Fruit fly (Drosophila melanogaster) whole organism, embryonic: ENCODE measurements around the gene UQCR-C2.

Experiments used
- Bgb ChIP-seq: fragments of 200-800 bp; sonication (Bioruptor generic); IDR thresholded peaks from 2 replicates; pipeline ENCODE4 v1.3.6; 2022; ENCODE audit warnings: missing biosample characterization, missing genetic modification characterization; ENCODE audit not compliant: partially characterized antibody
- CG10147 ChIP-seq: fragments of 200-800 bp; sonication (Bioruptor generic); optimal IDR thresholded peaks from 2 replicates; lab custom pipeline; 2019; ENCODE audit warnings: missing biosample characterization, mild to moderate bottlenecking, missing genetic modification characterization, moderate library complexity
- CG10267 ChIP-seq: fragments of 200-800 bp; sonication (Bioruptor generic); optimal IDR thresholded peaks from 2 replicates; lab custom pipeline; 2018; ENCODE audit warnings: missing biosample characterization, mild to moderate bottlenecking, missing genetic modification characterization, moderate library complexity
- CG10274 ChIP-seq: fragments of 200-800 bp; sonication (Bioruptor generic); optimal IDR thresholded peaks from 3 replicates; lab custom pipeline; 2017; ENCODE audit warnings: missing biosample characterization, mild to moderate bottlenecking, missing genetic modification characterization
- CG10654 ChIP-seq: fragments of 200-800 bp; sonication (Bioruptor generic); optimal IDR thresholded peaks from 2 replicates; lab custom pipeline; 2016; ENCODE audit warnings: missing biosample characterization, missing genetic modification characterization
- CG12236 ChIP-seq: fragments of 200-800 bp; sonication (Bioruptor generic); optimal IDR thresholded peaks from 2 replicates; lab custom pipeline; 2016; ENCODE audit warnings: missing biosample characterization, missing genetic modification characterization
- CG12659 ChIP-seq: fragments of 200-800 bp; sonication (Bioruptor generic); optimal IDR thresholded peaks from 3 replicates; lab custom pipeline; 2017; ENCODE audit warnings: mild to moderate bottlenecking, missing biosample characterization, missing genetic modification reagents, missing genetic modification characterization
- CG13296 ChIP-seq: fragments of 200-800 bp; sonication (Bioruptor generic); optimal IDR thresholded peaks from 3 replicates; lab custom pipeline; 2018; ENCODE audit warnings: missing biosample characterization, mild to moderate bottlenecking, missing genetic modification characterization
- CG13624 ChIP-seq: fragments of 200-800 bp; sonication (Bioruptor generic); optimal IDR thresholded peaks from 2 replicates; lab custom pipeline; 2016; ENCODE audit warnings: missing biosample characterization, missing genetic modification characterization
- CG14710 ChIP-seq: fragments of 200-800 bp; sonication (Bioruptor generic); optimal IDR thresholded peaks from 3 replicates; lab custom pipeline; 2019; ENCODE audit warnings: missing biosample characterization, mild to moderate bottlenecking, missing genetic modification characterization, moderate library complexity
- CG15011 ChIP-seq: fragments of 200-800 bp; sonication (Bioruptor generic); optimal IDR thresholded peaks from 3 replicates; lab custom pipeline; 2018; ENCODE audit warnings: missing biosample characterization, mild to moderate bottlenecking, missing genetic modification characterization
- CG17361 ChIP-seq: fragments of 200-800 bp; sonication (Bioruptor generic); IDR thresholded peaks from 3 replicates; pipeline ENCODE4 v1.3.6; 2022; ENCODE audit warnings: missing biosample characterization, missing genetic modification characterization
- CG18764 ChIP-seq: fragments of 200-800 bp; sonication (Bioruptor generic); optimal IDR thresholded peaks from 3 replicates; lab custom pipeline; 2016; ENCODE audit warnings: missing biosample characterization, missing genetic modification characterization
- CG2116 ChIP-seq: fragments of 200-800 bp; sonication (Bioruptor generic); optimal IDR thresholded peaks from 3 replicates; lab custom pipeline; 2018; ENCODE audit warnings: missing biosample characterization, mild to moderate bottlenecking, missing genetic modification characterization
- CG2199 ChIP-seq: fragments of 200-800 bp; sonication (Bioruptor generic); IDR thresholded peaks from 3 replicates; pipeline ENCODE4 v1.3.6; 2022; ENCODE audit warnings: missing biosample characterization, missing genetic modification characterization
- CG4360 ChIP-seq: fragments of 200-800 bp; sonication (Bioruptor generic); IDR thresholded peaks from 2 replicates; pipeline ENCODE4 v1.3.6; 2022; ENCODE audit warnings: missing biosample characterization, missing genetic modification characterization
- CG7839 ChIP-seq: fragments of 200-800 bp; sonication (Bioruptor generic); optimal IDR thresholded peaks from 3 replicates; lab custom pipeline; 2018; ENCODE audit warnings: missing biosample characterization, mild to moderate bottlenecking, missing genetic modification characterization, moderate library complexity
- CG9797 ChIP-seq: fragments of 200-800 bp; sonication (Bioruptor generic); optimal IDR thresholded peaks from 3 replicates; lab custom pipeline; 2018; ENCODE audit warnings: missing biosample characterization, mild to moderate bottlenecking, missing genetic modification characterization
- CG9817 ChIP-seq: fragments of 200-800 bp; sonication (Bioruptor generic); optimal IDR thresholded peaks from 2 replicates; lab custom pipeline; 2018; ENCODE audit warnings: missing biosample characterization, mild to moderate bottlenecking, missing genetic modification characterization, moderate library complexity
- CoRest ChIP-seq: fragments of 200-800 bp; sonication (Bioruptor generic); optimal IDR thresholded peaks from 3 replicates; lab custom pipeline; 2018; ENCODE audit warnings: missing biosample characterization, mild to moderate bottlenecking, missing genetic modification characterization, moderate library complexity
- Dll ChIP-seq: fragments of 200-800 bp; sonication (Bioruptor generic); IDR thresholded peaks from 4 replicates; pipeline ENCODE4 v1.3.6; 2022; ENCODE audit warnings: missing biosample characterization, missing genetic modification characterization; ENCODE audit not compliant: partially characterized antibody
- Doc3 ChIP-seq: fragments of 200-800 bp; sonication (Bioruptor generic); IDR thresholded peaks from 3 replicates; pipeline ENCODE4 v1.3.6; 2022; ENCODE audit warnings: missing biosample characterization, missing genetic modification characterization; ENCODE audit not compliant: partially characterized antibody
- Dp ChIP-seq: fragments of 200-800 bp; sonication (Bioruptor generic); optimal IDR thresholded peaks from 2 replicates; lab custom pipeline; 2018; ENCODE audit warnings: missing biosample characterization, mild to moderate bottlenecking, missing genetic modification characterization, moderate library complexity
- E2f2 ChIP-seq: fragments of 200-800 bp; sonication (Bioruptor generic); IDR thresholded peaks from 2 replicates; pipeline ENCODE4 v1.3.6; 2022; ENCODE audit warnings: missing biosample characterization, missing genetic modification characterization
- H2.0 ChIP-seq: fragments of 200-800 bp; sonication (Bioruptor generic); IDR thresholded peaks from 2 replicates; pipeline ENCODE4 v1.3.6; 2022; ENCODE audit warnings: missing biosample characterization, missing genetic modification characterization
- HLH3B ChIP-seq: fragments of 200-800 bp; sonication (Bioruptor generic); IDR thresholded peaks from 2 replicates; pipeline ENCODE4 v1.3.6; 2022; ENCODE audit warnings: missing biosample characterization, missing genetic modification characterization
- HLH4C ChIP-seq: fragments of 200-800 bp; sonication (Bioruptor generic); IDR thresholded peaks from 3 replicates; pipeline ENCODE4 v1.3.6; 2022; ENCODE audit warnings: missing biosample characterization, missing genetic modification characterization; ENCODE audit not compliant: partially characterized antibody
- Lhr ChIP-seq: fragments of 200-800 bp; sonication (Bioruptor generic); optimal IDR thresholded peaks from 3 replicates; lab custom pipeline; 2017; ENCODE audit warnings: mild to moderate bottlenecking, missing biosample characterization, missing genetic modification reagents, missing genetic modification characterization
- MTF-1 ChIP-seq: fragments of 200-800 bp; sonication (Bioruptor generic); optimal IDR thresholded peaks from 2 replicates; lab custom pipeline; 2018; ENCODE audit warnings: missing biosample characterization, mild to moderate bottlenecking, missing genetic modification characterization, borderline replicate concordance
- Nf-YC ChIP-seq: fragments of 200-800 bp; optimal IDR thresholded peaks from 3 replicates; lab custom pipeline; 2019; ENCODE audit warnings: missing biosample characterization, mild to moderate bottlenecking, missing genetic modification characterization, moderate library complexity
- PHDP ChIP-seq: fragments of 200-800 bp; sonication (Bioruptor generic); optimal IDR thresholded peaks from 3 replicates; lab custom pipeline; 2018; ENCODE audit warnings: missing biosample characterization, mild to moderate bottlenecking, missing genetic modification characterization, moderate library complexity
- Scr ChIP-seq: fragments of 200-800 bp; sonication (Bioruptor generic); IDR thresholded peaks from 2 replicates; pipeline ENCODE4 v1.3.6; 2022; ENCODE audit warnings: missing biosample characterization, missing genetic modification characterization; ENCODE audit not compliant: partially characterized antibody
- Side ChIP-seq: fragments of 200-800 bp; sonication (Bioruptor generic); optimal IDR thresholded peaks from 2 replicates; lab custom pipeline; 2016; ENCODE audit warnings: missing biosample characterization, missing genetic modification characterization
- Sry-δ ChIP-seq: fragments of 200-800 bp; sonication (Bioruptor generic); optimal IDR thresholded peaks from 2 replicates; lab custom pipeline; 2016; ENCODE audit warnings: missing biosample characterization, missing genetic modification characterization
- br ChIP-seq: fragments of >200 bp; optimal IDR thresholded peaks from 2 replicates; lab custom pipeline; 2017
- chinmo ChIP-seq: fragments of 200-800 bp; sonication (Bioruptor generic); IDR thresholded peaks from 4 replicates; pipeline ENCODE4 v1.3.6; 2022; ENCODE audit warnings: missing biosample characterization, missing genetic modification characterization; ENCODE audit not compliant: partially characterized antibody
- gro ChIP-seq: fragments of 200-800 bp; sonication (Bioruptor generic); optimal IDR thresholded peaks from 2 replicates; lab custom pipeline; 2016; ENCODE audit warnings: missing biosample characterization, missing genetic modification characterization
- knrl ChIP-seq: fragments of 200-800 bp; sonication (Bioruptor generic); IDR thresholded peaks from 3 replicates; pipeline ENCODE4 v1.3.6; 2022; ENCODE audit warnings: missing biosample characterization, missing genetic modification characterization; ENCODE audit not compliant: partially characterized antibody
- lmd ChIP-seq: fragments of 200-800 bp; sonication (Bioruptor generic); IDR thresholded peaks from 2 replicates; pipeline ENCODE4 v1.3.6; 2022; ENCODE audit warnings: missing biosample characterization, missing genetic modification characterization
- odd ChIP-seq: fragments of 200-800 bp; sonication (Bioruptor generic); optimal IDR thresholded peaks from 2 replicates; lab custom pipeline; 2017; ENCODE audit warnings: missing biosample characterization, mild to moderate bottlenecking, missing genetic modification characterization
- pnt ChIP-seq: fragments of 200-800 bp; sonication (Bioruptor generic); optimal IDR thresholded peaks from 3 replicates; lab custom pipeline; 2016; ENCODE audit warnings: missing biosample characterization, missing genetic modification characterization
- pzg ChIP-seq: fragments of 200-800 bp; sonication (Bioruptor generic); optimal IDR thresholded peaks from 3 replicates; lab custom pipeline; 2018; ENCODE audit warnings: missing biosample characterization, mild to moderate bottlenecking, missing genetic modification characterization, moderate library complexity
- sc ChIP-seq, 3 experiments: fragments of >200 bp in 2 of 3; fragments of 200-800 bp in 1 of 3; sonication (Bioruptor generic) in 1 of 3; optimal IDR thresholded peaks; 2 replicates in 2 of 3; 3 replicates in 1 of 3; lab custom pipeline; 2017; ENCODE audit warnings: mild to moderate bottlenecking in 1 of 3, missing biosample characterization in 1 of 3, missing genetic modification characterization in 1 of 3, missing genetic modification reagents in 1 of 3
- seq ChIP-seq: fragments of 200-800 bp; sonication (Bioruptor generic); IDR thresholded peaks from 2 replicates; pipeline ENCODE4 v1.3.6; 2022; ENCODE audit warnings: missing biosample characterization, missing genetic modification characterization
- stwl ChIP-seq: fragments of 200-800 bp; sonication (Bioruptor generic); optimal IDR thresholded peaks from 3 replicates; lab custom pipeline; 2018; ENCODE audit warnings: missing biosample characterization, mild to moderate bottlenecking, missing genetic modification characterization, moderate library complexity
- unc-4 ChIP-seq: fragments of 200-800 bp; sonication (Bioruptor generic); IDR thresholded peaks from 2 replicates; pipeline ENCODE4 v1.3.6; 2022; ENCODE audit warnings: missing biosample characterization, missing genetic modification characterization; ENCODE audit not compliant: partially characterized antibody
- z ChIP-seq: fragments of 200-800 bp; sonication (Bioruptor generic); IDR thresholded peaks from 3 replicates; pipeline ENCODE4 v1.3.6; 2022; ENCODE audit warnings: missing biosample characterization, missing genetic modification characterization
- zf30C ChIP-seq: fragments of 200-800 bp; sonication (Bioruptor generic); optimal IDR thresholded peaks from 3 replicates; lab custom pipeline; 2018; ENCODE audit warnings: missing biosample characterization, mild to moderate bottlenecking, missing genetic modification characterization

The UQCR-C2 gene

dm6 chr3L:16594922-16595518 is 11.1 kb downstream of the UQCR-C2 start, which contains the start of the genes spd-2 and Apl (continued):
- TF ChIP-seq CG15011 (GFP tag; lab: Kevin White, UChicago) (no peak), CG18764 (peak; percentile 51), CG10147 (GFP tag; lab: Kevin White, UChicago) (no peak), Nf-YC (tag; lab: Kevin White, UChicago) (no peak), HLH4C (peak; percentile 79), CoRest (tag; lab: Kevin White, UChicago) (peak; percentile 22), Sry-δ (GFP tag; lab: Kevin White, UChicago) (no peak), br (no peak), pnt (GFP tag; lab: Kevin White, UChicago) (no peak), Scr (GFP tag; lab: Robert Waterston, UW) (peak; percentile 57), gro (no peak), CG12659 (peak; percentile 45), lmd (GFP tag; lab: Robert Waterston, UW) (no peak), CG10267 (tag; lab: Kevin White, UChicago) (peak; percentile 19), Doc3 (GFP tag; lab: Robert Waterston, UW) (0 out of 3 replicates have a peak, but pooled peaks have one; percentile 39), knrl (peak; percentile 59), odd (GFP tag; lab: Kevin White, UChicago) (no peak), sc (optimal IDR thresholded peaks at IDR 0.05; lab: Kevin White, UChicago) (no peak), sc (GFP tag; optimal IDR thresholded peaks at IDR 0.05; lab: Kevin White, UChicago) (no peak), CG2199 (GFP tag; lab: Robert Waterston, UW) (no peak), CG2116 (GFP tag; lab: Kevin White, UChicago) (peak; percentile 55), CG7839 (tag; lab: Kevin White, UChicago) (no peak), zf30C (no peak), CG12236 (GFP tag; lab: Kevin White, UChicago) (no peak), z (GFP tag; lab: Robert Waterston, UW) (no peak), chinmo (GFP tag; lab: Robert Waterston, UW) (peak; percentile 82; the same call in 1 of the 4 replicates), MTF-1 (GFP tag; lab: Kevin White, UChicago) (no peak), E2f2 (GFP tag; lab: Robert Waterston, UW) (peak; percentile 75), stwl (tag; lab: Kevin White, UChicago) (peak; percentile 27), H2.0 (GFP tag; lab: Robert Waterston, UW) (no peak), Dll (GFP tag; lab: Robert Waterston, UW) (peak; percentile 38; the same call in 1 of the 4 replicates), Bgb (GFP tag; lab: Robert Waterston, UW) (peak; percentile 60), seq (GFP tag; lab: Robert Waterston, UW) (no peak), Lhr (GFP tag; lab: Kevin White, UChicago) (peak; percentile 12), HLH3B (GFP tag; lab: Robert Waterston, UW) (no peak), CG10654 (GFP tag; lab: Kevin White, UChicago) (no peak), CG13296 (no peak), CG4360 (GFP tag; lab: Robert Waterston, UW) (no peak), CG9817 (tag; lab: Kevin White, UChicago) (no peak), CG14710 (tag; lab: Kevin White, UChicago) (peak; percentile 36), CG17361 (GFP tag; lab: Robert Waterston, UW) (0 out of 3 replicates have a peak, but pooled peaks have one; percentile 17), unc-4 (0 out of 2 replicates have a peak, but pooled peaks have one; percentile 35), Side (no peak), CG13624 (GFP tag; lab: Kevin White, UChicago) (no peak), PHDP (tag; lab: Kevin White, UChicago) (no peak), pzg (peak; percentile 19), CG9797 (GFP tag; lab: Kevin White, UChicago) (no peak), CG10274 (GFP tag; lab: Kevin White, UChicago) (no peak), Dp (GFP tag; lab: Kevin White, UChicago) (peak; percentile 82)
